Fruit fly (Drosophila melanogaster): ENCODE data around the gene CG4836.
A peak's percentile ranks its signal among the peaks of the same experiment; 100 is the strongest.

The CG4836 gene

dm6 chr3R:20021152-20021769 lies 7.6 kb downstream of the CG4836 start, which contains the start of the genes PIG-L and psidin (continued):
- peak; percentile 47; the same call in 1 of the 2 replicates for TF ChIP-seq Adf1 (GFP tag; IDR thresholded peaks at IDR 0.05)
- TF ChIP-seq CG7839 (tag; optimal IDR thresholded peaks at IDR 0.05) = peak; percentile 88
- no peak for TF ChIP-seq Hr39 (optimal IDR thresholded peaks at IDR 0.05)
- TF ChIP-seq otp (GFP tag; IDR thresholded peaks at IDR 0.05) = peak; percentile 30; the same call in 1 of the 3 replicates
- TF ChIP-seq fd64A (GFP tag; optimal IDR thresholded peaks at IDR 0.05) = no peak
- no peak for TF ChIP-seq MTF-1 (GFP tag; optimal IDR thresholded peaks at IDR 0.05; ENCODE audit: borderline replicate concordance)
- peak; percentile 93 for TF ChIP-seq nmo (GFP tag; optimal IDR thresholded peaks at IDR 0.05)
- peak in 1 of 2 experiments; percentile 67 for TF ChIP-seq tll (GFP tag; optimal IDR thresholded peaks at IDR 0.05)
- peak; percentile 14 for TF ChIP-seq Fer1 (GFP tag; optimal IDR thresholded peaks at IDR 0.05)
- TF ChIP-seq p53 (GFP tag; optimal IDR thresholded peaks at IDR 0.05) = peak; percentile 12
- peak; percentile 82 for TF ChIP-seq CG12155 (GFP tag; optimal IDR thresholded peaks at IDR 0.05)
- no peak for TF ChIP-seq Hmx (GFP tag; optimal IDR thresholded peaks at IDR 0.05)
- TF ChIP-seq CG6791 (GFP tag; IDR thresholded peaks at IDR 0.05; ENCODE audit: partially characterized antibody) = peak; percentile 93
- TF ChIP-seq hkb (optimal IDR thresholded peaks at IDR 0.05) = no peak
- peak; percentile 61; the same call in 1 of the 2 replicates for TF ChIP-seq hkb (GFP tag; IDR thresholded peaks at IDR 0.05)
- no peak for TF ChIP-seq HmgD (GFP tag; optimal IDR thresholded peaks at IDR 0.05)
- TF ChIP-seq Oaz (GFP tag; IDR thresholded peaks at IDR 0.05) = peak; percentile 51; the same call in 1 of the 2 replicates
- TF ChIP-seq psq (GFP tag; optimal IDR thresholded peaks at IDR 0.05) = peak; percentile 38
- TF ChIP-seq CoRest (tag; optimal IDR thresholded peaks at IDR 0.05) = peak; percentile 96
- TF ChIP-seq slou (GFP tag; optimal IDR thresholded peaks at IDR 0.05) = peak; percentile 44
- no peak for TF ChIP-seq ftz-f1 (GFP tag; optimal IDR thresholded peaks at IDR 0.05)
- peak; percentile 91 for TF ChIP-seq CG17829 (tag; optimal IDR thresholded peaks at IDR 0.05)
- peak; percentile 56 for TF ChIP-seq CG11398 (GFP tag; optimal IDR thresholded peaks at IDR 0.05)
- no peak for TF ChIP-seq dmrt99B (tag; optimal IDR thresholded peaks at IDR 0.05)
- TF ChIP-seq vfl (GFP tag; optimal IDR thresholded peaks at IDR 0.05) = peak; percentile 46
- peak; percentile 83 for TF ChIP-seq CG1603 (tag; optimal IDR thresholded peaks at IDR 0.05)
- TF ChIP-seq Spps (tag; optimal IDR thresholded peaks at IDR 0.05) = peak; percentile 5
- peak; percentile 73 for TF ChIP-seq CG30020 (tag; optimal IDR thresholded peaks at IDR 0.05)
- TF ChIP-seq chn (GFP tag; optimal IDR thresholded peaks at IDR 0.05) = peak; percentile 84
- peak in 1 of 2 experiments; percentile 80 for TF ChIP-seq bsh (GFP tag; optimal IDR thresholded peaks at IDR 0.05)
- TF ChIP-seq CG18764 (GFP tag; optimal IDR thresholded peaks at IDR 0.05) = peak; percentile 68
- peak; percentile 86 for TF ChIP-seq CG9437 (GFP tag; optimal IDR thresholded peaks at IDR 0.05)
- peak; percentile 71 for TF ChIP-seq HLH3B (GFP tag; IDR thresholded peaks at IDR 0.05)
- TF ChIP-seq CG1024 (GFP tag; IDR thresholded peaks at IDR 0.05) = peak; percentile 29; the same call in 1 of the 2 replicates
- peak; percentile 75 for TF ChIP-seq Meics (GFP tag; optimal IDR thresholded peaks at IDR 0.05)
- peak; percentile 92 for TF ChIP-seq Sry-δ (GFP tag; optimal IDR thresholded peaks at IDR 0.05)
- TF ChIP-seq CG4820 (GFP tag; optimal IDR thresholded peaks at IDR 0.05) = peak; percentile 67
- peak; percentile 70 for TF ChIP-seq trem (tag; optimal IDR thresholded peaks at IDR 0.05)
- peak; percentile 89 for TF ChIP-seq Abd-B (GFP tag; optimal IDR thresholded peaks at IDR 0.05)
- TF ChIP-seq insv (GFP tag; optimal IDR thresholded peaks at IDR 0.05) = peak; percentile 83 to 98
- TF ChIP-seq vnd (GFP tag; IDR thresholded peaks at IDR 0.05; ENCODE audit: partially characterized antibody) = peak; percentile 96
- TF ChIP-seq crc (GFP tag; optimal IDR thresholded peaks at IDR 0.05) = peak; percentile 30
- TF ChIP-seq bbx (GFP tag; IDR thresholded peaks at IDR 0.05; ENCODE audit: partially characterized antibody) = peak; percentile 95
- peak; percentile 55 to 81 for TF ChIP-seq Pdp1 (GFP tag; optimal IDR thresholded peaks at IDR 0.05)
- peak; percentile 63 for TF ChIP-seq CG10267 (tag; optimal IDR thresholded peaks at IDR 0.05)
- TF ChIP-seq lbe (GFP tag; optimal IDR thresholded peaks at IDR 0.05) = no peak
- TF ChIP-seq CG1233 (GFP tag; optimal IDR thresholded peaks at IDR 0.05) = peak; percentile 69
- peak; percentile 92 for TF ChIP-seq CG18262 (tag; optimal IDR thresholded peaks at IDR 0.05)
- TF ChIP-seq CG12219 (GFP tag; optimal IDR thresholded peaks at IDR 0.05) = peak; percentile 47
